Worm (Caenorhabditis elegans) whole organism, midembryonic: ENCODE measurements around the gene magu-4.

Source experiments
- T22C8.4 ChIP-seq: fragments of 200-800 bp; sonication (Bioruptor generic); IDR thresholded peaks from 2 replicates; pipeline ENCODE4 v1.3.6; 2022; ENCODE audit warnings: missing genetic modification characterization, missing compliant biosample characterization
- cog-1 ChIP-seq: sonication (generic microtip); optimal IDR thresholded peaks from 2 replicates; lab custom pipeline; 2016; ENCODE audit warnings: missing genetic modification characterization, missing compliant biosample characterization
- flt-1 ChIP-seq: fragments of 200-800 bp; sonication (Bioruptor generic); IDR thresholded peaks from 2 replicates; pipeline ENCODE4 v1.3.6; 2022; ENCODE audit warnings: missing genetic modification characterization, missing compliant biosample characterization
- klf-2 ChIP-seq: fragments of 200-800 bp; sonication (Bioruptor generic); conservative IDR thresholded peaks from 2 replicates; pipeline ENCODE4 v1.3.6; 2022; ENCODE audit warnings: missing genetic modification reagents, missing genetic modification characterization, missing compliant biosample characterization
- ztf-23 ChIP-seq: fragments of 200-800 bp; sonication (Bioruptor generic); IDR thresholded peaks from 2 replicates; pipeline ENCODE4 v1.3.6; 2022; ENCODE audit warnings: missing genetic modification reagents, missing genetic modification characterization, missing compliant biosample characterization
- ztf-29 ChIP-seq: fragments of 200-800 bp; sonication (Bioruptor generic); IDR thresholded peaks from 2 replicates; pipeline ENCODE4 v1.3.6; 2022; ENCODE audit warnings: missing genetic modification reagents, missing genetic modification characterization, missing compliant biosample characterization

DNA sequence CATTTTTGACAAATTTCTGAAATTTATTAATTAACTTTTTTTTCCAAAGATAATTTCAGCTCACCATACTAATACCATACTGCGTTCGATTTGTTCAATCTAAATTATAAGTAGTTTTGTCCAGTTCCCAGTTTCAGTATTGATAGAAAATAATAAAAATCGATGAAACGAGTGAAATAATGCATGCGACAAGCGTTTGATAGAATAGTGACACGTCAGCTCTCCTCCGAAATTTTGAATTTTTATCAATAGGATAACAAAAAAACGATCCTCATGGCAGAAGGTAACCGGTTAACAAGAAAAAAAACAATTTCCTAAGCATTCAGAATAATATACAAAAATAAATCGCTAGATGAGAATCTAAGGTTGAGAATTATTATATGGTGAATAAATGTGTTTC lies 7.8 kb upstream of the magu-4 start, which contains the start of gene C47E12.3:
- TF ChIP-seq klf-2 (no peak), T22C8.4 (GFP tag; lab: Robert Waterston, UW) (no peak), ztf-29 (GFP tag; lab: Robert Waterston, UW) (no peak), flt-1 (no peak), ztf-23 (GFP tag; lab: Robert Waterston, UW) (no peak), cog-1 (tag; lab: Kevin White, UChicago) (no peak)
